Worm (Caenorhabditis elegans) whole organism, L4 larva: ENCODE measurements around the gene Y38E10A.22.
"Not testable (repeated sequence)": the region's sequence is repeated elsewhere in the genome, so short reads cannot be mapped to it uniquely, and the experiment has no call there.

ENCODE experiments used
- F10B5.3 ChIP-seq: sonication (generic microtip); optimal IDR thresholded peaks from 2 replicates; lab custom pipeline; 2016; ENCODE audit warnings: mild to moderate bottlenecking, missing genetic modification characterization, missing compliant biosample characterization
- F26F4.8 ChIP-seq: fragments of 200-800 bp; sonication (Bioruptor generic); conservative IDR thresholded peaks from 2 replicates; pipeline ENCODE4 v1.3.6; 2022; ENCODE audit warnings: missing genetic modification characterization, missing compliant biosample characterization
- Y5F2A.4 ChIP-seq: fragments of 200-800 bp; sonication (Bioruptor generic); optimal IDR thresholded peaks from 2 replicates; lab custom pipeline; 2018; ENCODE audit warnings: mild to moderate bottlenecking, missing genetic modification characterization, missing compliant biosample characterization
- aha-1 ChIP-seq: fragments of 150-350 bp; peaks from one replicate; lab custom pipeline; 2014; ENCODE audit warnings: missing biosample characterization, missing genetic modification characterization
- ceh-20 ChIP-seq: fragments of 200-800 bp; sonication (Bioruptor generic); IDR thresholded peaks from 2 replicates; pipeline ENCODE4 v1.3.6; 2022; ENCODE audit warnings: missing genetic modification reagents, missing genetic modification characterization, missing compliant biosample characterization
- ceh-28 ChIP-seq: fragments of 150-350 bp; optimal IDR thresholded peaks from 2 replicates; lab custom pipeline; 2014; ENCODE audit warnings: missing biosample characterization, missing genetic modification reagents, missing genetic modification characterization
- cey-2 ChIP-seq: sonication (generic microtip); optimal IDR thresholded peaks from 3 replicates; lab custom pipeline; 2017; ENCODE audit warnings: missing genetic modification characterization, mild to moderate bottlenecking, missing compliant biosample characterization, antibody characterized with exemption, borderline replicate concordance; ENCODE audit not compliant: insufficient read depth
- dmd-6 ChIP-seq: fragments of 200-800 bp; sonication (Bioruptor generic); IDR thresholded peaks from 2 replicates; pipeline ENCODE4 v1.3.6; 2022; ENCODE audit warnings: missing genetic modification reagents, missing genetic modification characterization, missing compliant biosample characterization
- dmd-8 ChIP-seq: fragments of 200-800 bp; sonication (Bioruptor generic); IDR thresholded peaks from 2 replicates; pipeline ENCODE4 v1.3.6; 2022; ENCODE audit warnings: missing genetic modification characterization, missing compliant biosample characterization
- hif-1 ChIP-seq, 2 experiments: sonication (generic microtip); optimal IDR thresholded peaks; 2 replicates each; lab custom pipeline; 2016 to 2017; ENCODE audit warnings: missing compliant biosample characterization in 2 of 2, missing genetic modification characterization in 2 of 2, missing genetic modification reagents in 2 of 2, missing genotype in 2 of 2, mild to moderate bottlenecking in 1 of 2
- hlh-11 ChIP-seq: fragments of 200-800 bp; sonication (Bioruptor generic); optimal IDR thresholded peaks from 2 replicates; lab custom pipeline; 2018; ENCODE audit warnings: mild to moderate bottlenecking, missing genetic modification characterization, missing compliant biosample characterization
- hlh-30 ChIP-seq: sonication (generic microtip); optimal IDR thresholded peaks from 2 replicates; lab custom pipeline; 2017; ENCODE audit warnings: antibody characterized with exemption, mild to moderate bottlenecking, missing genetic modification characterization, missing compliant biosample characterization; ENCODE audit not compliant: insufficient read depth
- mdl-1 ChIP-seq, 2 experiments: fragments of 150-350 bp in 1 of 2; sonication (generic microtip) in 1 of 2; optimal IDR thresholded peaks; 2 replicates each; lab custom pipeline; 2014 to 2017; ENCODE audit warnings: missing biosample characterization in 2 of 2, missing genetic modification characterization in 2 of 2
- mxl-3 ChIP-seq: fragments of 200-800 bp; sonication (Bioruptor generic); optimal IDR thresholded peaks from 2 replicates; lab custom pipeline; 2018; ENCODE audit warnings: mild to moderate bottlenecking, missing genetic modification characterization, missing compliant biosample characterization
- nhr-10 ChIP-seq: fragments of 150-350 bp; optimal IDR thresholded peaks from 2 replicates; lab custom pipeline; 2014; ENCODE audit warnings: missing biosample characterization, missing genetic modification characterization
- nhr-102 ChIP-seq: sonication (generic microtip); optimal IDR thresholded peaks from 2 replicates; lab custom pipeline; 2016; ENCODE audit warnings: mild to moderate bottlenecking, missing genetic modification characterization, moderate library complexity, missing compliant biosample characterization
- nhr-111 ChIP-seq: fragments of 200-800 bp; sonication (Bioruptor generic); optimal IDR thresholded peaks from 2 replicates; lab custom pipeline; 2018; ENCODE audit warnings: mild to moderate bottlenecking, missing genetic modification characterization, missing compliant biosample characterization
- nhr-25 ChIP-seq: sonication (generic microtip); optimal IDR thresholded peaks from 2 replicates; lab custom pipeline; 2017; ENCODE audit warnings: missing genetic modification characterization, mild to moderate bottlenecking, missing compliant biosample characterization, antibody characterized with exemption, moderate library complexity, borderline replicate concordance; ENCODE audit not compliant: insufficient read depth
- nhr-28 ChIP-seq: fragments of 150-350 bp; optimal IDR thresholded peaks from 2 replicates; lab custom pipeline; 2014; ENCODE audit warnings: missing biosample characterization, missing genetic modification characterization
- nhr-48 ChIP-seq: sonication (generic microtip); optimal IDR thresholded peaks from 2 replicates; lab custom pipeline; 2016; ENCODE audit warnings: mild to moderate bottlenecking, missing genetic modification characterization, missing compliant biosample characterization
- nhr-76 ChIP-seq: fragments of 150-350 bp; optimal IDR thresholded peaks from 2 replicates; lab custom pipeline; 2014; ENCODE audit warnings: missing biosample characterization, missing genetic modification characterization
- saeg-2 ChIP-seq: fragments of 200-800 bp; sonication (Bioruptor generic); IDR thresholded peaks from 2 replicates; pipeline ENCODE4 v1.3.6; 2022; ENCODE audit warnings: missing genetic modification reagents, missing genetic modification characterization, missing compliant biosample characterization
- snpc-1.2 ChIP-seq: fragments of 200-800 bp; sonication (Bioruptor generic); IDR thresholded peaks from 2 replicates; pipeline ENCODE4 v1.3.6; 2022; ENCODE audit warnings: missing genetic modification reagents, missing genetic modification characterization, missing compliant biosample characterization
- unc-62 ChIP-seq, 3 experiments: fragments of 150-350 bp in 1 of 3; sonication (generic microtip); optimal IDR thresholded peaks in 2 of 3; peaks in 1 of 3; 1 replicate in 1 of 3; 2 replicates in 2 of 3; lab custom pipeline; 2014 to 2017; ENCODE audit warnings: missing biosample characterization in 3 of 3, missing genetic modification characterization in 3 of 3, missing genetic modification reagents in 3 of 3, missing genotype in 1 of 3
- ztf-11 ChIP-seq: fragments of 150-350 bp; optimal IDR thresholded peaks from 2 replicates; lab custom pipeline; 2014; ENCODE audit warnings: missing biosample characterization, missing genetic modification characterization
- ztf-7 ChIP-seq: fragments of 150-350 bp; optimal IDR thresholded peaks from 2 replicates; lab custom pipeline; 2014; ENCODE audit warnings: missing biosample characterization, missing genetic modification characterization

Gene Y38E10A.22

DNA sequence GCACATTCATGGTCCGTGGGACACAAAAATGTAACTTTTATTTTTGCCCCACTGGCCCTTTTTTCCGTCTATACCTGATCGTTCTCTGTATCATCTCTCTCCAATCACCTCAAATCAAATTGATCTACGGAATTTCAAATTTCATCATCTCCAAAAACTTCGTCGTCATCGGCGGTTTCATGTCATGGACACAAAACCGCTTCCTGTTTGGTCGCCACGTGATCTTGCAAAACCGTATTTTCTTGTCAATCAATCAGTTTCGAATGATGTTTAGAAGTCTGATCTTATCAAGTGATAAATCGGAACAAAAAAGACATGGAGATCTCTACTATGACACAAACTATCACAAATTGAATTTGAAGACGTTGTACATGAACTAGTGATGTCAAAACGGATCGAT is 51.9 kb downstream of the Y38E10A.22 start:
- TF ChIP-seq F26F4.8 (no peak), saeg-2 (no peak), nhr-48 (tag; lab: Kevin White, UChicago) (peak; percentile 70), aha-1 (tag; lab: Kevin White, UChicago) (peak; percentile 66), hif-1 (tag; optimal IDR thresholded peaks at IDR 0.05; lab: Kevin White, UChicago) (peak in 1 of 2 experiments; percentile 86), ceh-20 (0 out of 2 replicates have a peak, but pooled peaks have one; percentile 19), Y5F2A.4 (no peak), dmd-6 (peak; percentile 70), unc-62 (GFP tag; optimal IDR thresholded peaks at IDR 0.05 in 1 of 2; lab: Kevin White, UChicago) (peak in 1 of 2 experiments; percentile 97), unc-62 (tag; optimal IDR thresholded peaks at IDR 0.05; lab: Kevin White, UChicago) (no peak), hlh-30 (peak; percentile 54), nhr-10 (tag; lab: Kevin White, UChicago) (peak; percentile 10), dmd-8 (GFP tag; lab: Robert Waterston, UW) (no peak), mxl-3 (GFP tag; lab: Kevin White, UChicago) (peak; percentile 68), nhr-25 (tag; lab: Kevin White, UChicago) (peak; percentile 52), mdl-1 (tag; optimal IDR thresholded peaks at IDR 0.05; lab: Kevin White, UChicago) (peak; percentile 35 to 85), cey-2 (tag; lab: Kevin White, UChicago) (peak; percentile 79), hlh-11 (tag; lab: Kevin White, UChicago) (peak; percentile 76), nhr-28 (tag; lab: Kevin White, UChicago) (peak; percentile 90), snpc-1.2 (no peak), nhr-76 (tag; lab: Kevin White, UChicago) (peak; percentile 41)

DNA sequence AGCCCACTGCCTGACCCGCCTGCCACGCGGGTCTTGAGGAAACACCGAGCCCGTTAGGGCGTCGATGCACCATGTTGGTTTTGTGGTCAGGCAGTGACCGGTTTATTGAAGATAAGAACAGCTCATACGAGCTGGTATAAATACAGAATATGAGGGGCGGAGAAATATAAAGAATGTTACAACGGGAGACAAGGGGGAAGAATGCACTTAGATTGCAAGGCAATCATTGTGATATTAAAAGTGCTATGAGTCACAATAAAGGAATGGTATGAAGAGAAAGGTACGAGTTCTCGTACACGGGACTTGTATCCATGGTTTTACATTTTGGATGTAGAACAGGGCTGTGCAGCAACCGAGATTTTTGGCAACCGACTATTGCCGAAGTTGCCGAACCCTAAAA is 53.2 kb downstream of the Y38E10A.22 start, which contains the start of gene Y38E10A.14:
Gene Y38E10A.14 (minus strand): TSS at position 101 of the 400 bp plus-strand sequence.
- not testable (repeated sequence) for TF ChIP-seq nhr-111 (GFP tag; lab: Kevin White, UChicago); ztf-7 (tag; lab: Kevin White, UChicago); Y5F2A.4

DNA sequence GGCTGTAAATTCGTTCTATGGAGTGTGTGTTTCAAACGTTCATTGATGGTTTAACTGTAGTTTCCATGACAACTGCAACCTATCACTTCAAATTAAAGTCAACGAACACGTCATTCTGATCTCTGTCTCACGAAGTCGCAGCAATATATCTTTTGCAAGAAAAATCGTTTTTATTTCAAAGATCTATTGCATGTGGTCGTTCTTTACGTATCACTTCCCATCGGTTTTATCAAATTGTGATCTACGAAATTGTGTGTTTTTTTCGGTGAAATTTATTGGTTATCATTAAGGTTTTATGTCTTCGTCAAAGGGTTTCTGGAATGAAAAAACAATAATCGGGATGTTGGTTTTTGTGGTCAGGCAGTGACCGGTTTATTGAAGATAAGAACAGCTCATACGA is 54.8 kb downstream of the Y38E10A.22 start:
- TF ChIP-seq ztf-11 (tag; lab: Kevin White, UChicago): no peak
- TF ChIP-seq ceh-28: no peak
- TF ChIP-seq F10B5.3: no peak
- no peak for TF ChIP-seq Y5F2A.4
- peak; percentile 21; the same call in 1 of the 2 replicates for TF ChIP-seq dmd-6
- no peak for TF ChIP-seq saeg-2
- no peak for TF ChIP-seq dmd-8 (GFP tag; lab: Robert Waterston, UW)
- TF ChIP-seq ceh-20: peak; percentile 55; the same call in 1 of the 2 replicates
- TF ChIP-seq hif-1 (tag; optimal IDR thresholded peaks at IDR 0.05; lab: Kevin White, UChicago): peak in 1 of 2 experiments; percentile 11
- TF ChIP-seq nhr-102 (tag; lab: Kevin White, UChicago): no peak
